Worm (Caenorhabditis elegans) whole organism, L4 larva: ENCODE measurements around the gene F15B9.11.

Experiments
- D1046.2 ChIP-seq: fragments of 200-800 bp; sonication (Bioruptor generic); IDR thresholded peaks from 2 replicates; pipeline ENCODE4 v1.3.6; 2022; ENCODE audit warnings: missing genetic modification characterization, missing compliant biosample characterization
- F26F4.8 ChIP-seq: fragments of 200-800 bp; sonication (Bioruptor generic); conservative IDR thresholded peaks from 2 replicates; pipeline ENCODE4 v1.3.6; 2022; ENCODE audit warnings: missing genetic modification characterization, missing compliant biosample characterization
- T20F7.1 ChIP-seq: fragments of 200-800 bp; sonication (Bioruptor generic); optimal IDR thresholded peaks from 2 replicates; lab custom pipeline; 2018; ENCODE audit warnings: mild to moderate bottlenecking, missing genetic modification characterization, missing compliant biosample characterization
- Y105C5A.15 ChIP-seq: fragments of 200-800 bp; sonication (Bioruptor generic); IDR thresholded peaks from 2 replicates; pipeline ENCODE4 v1.3.6; 2022; ENCODE audit warnings: missing genetic modification characterization, missing compliant biosample characterization
- Y48G9A.11 ChIP-seq: fragments of 200-800 bp; sonication (Bioruptor generic); IDR thresholded peaks from 2 replicates; pipeline ENCODE4 v1.3.6; 2022; ENCODE audit warnings: missing genetic modification reagents, missing genetic modification characterization, missing compliant biosample characterization
- Y75B8A.6 ChIP-seq: fragments of 200-800 bp; sonication (Bioruptor generic); IDR thresholded peaks from 2 replicates; pipeline ENCODE4 v1.3.6; 2022; ENCODE audit warnings: missing genetic modification reagents, missing genetic modification characterization, missing compliant biosample characterization
- aha-1 ChIP-seq: fragments of 150-350 bp; peaks from one replicate; lab custom pipeline; 2014; ENCODE audit warnings: missing biosample characterization, missing genetic modification characterization
- aly-2 ChIP-seq: sonication (generic microtip); optimal IDR thresholded peaks from 2 replicates; lab custom pipeline; 2018; ENCODE audit warnings: missing biosample characterization, missing genetic modification characterization
- ceh-32 ChIP-seq: sonication (generic microtip); optimal IDR thresholded peaks from 2 replicates; lab custom pipeline; 2016; ENCODE audit warnings: mild to moderate bottlenecking, missing genetic modification characterization, missing compliant biosample characterization; ENCODE audit not compliant: poor library complexity
- ces-1 ChIP-seq: fragments of 150-350 bp; sonication (generic microtip); optimal IDR thresholded peaks from 4 replicates; lab custom pipeline; 2014; ENCODE audit warnings: missing biosample characterization, missing genetic modification reagents, missing genetic modification characterization
- cey-2 ChIP-seq: sonication (generic microtip); optimal IDR thresholded peaks from 3 replicates; lab custom pipeline; 2017; ENCODE audit warnings: missing genetic modification characterization, mild to moderate bottlenecking, missing compliant biosample characterization, antibody characterized with exemption, borderline replicate concordance; ENCODE audit not compliant: insufficient read depth
- ctbp-1 ChIP-seq: fragments of 200-800 bp; sonication (Bioruptor generic); IDR thresholded peaks from 2 replicates; pipeline ENCODE4 v1.3.6; 2022; ENCODE audit warnings: missing genetic modification reagents, missing genetic modification characterization, missing compliant biosample characterization
- daf-12 ChIP-seq: fragments of 150-350 bp; optimal IDR thresholded peaks from 2 replicates; lab custom pipeline; 2014; ENCODE audit warnings: missing biosample characterization, missing genetic modification reagents, missing genetic modification characterization
- daf-8 ChIP-seq: fragments of 200-800 bp; sonication (Bioruptor generic); IDR thresholded peaks from 2 replicates; pipeline ENCODE4 v1.3.6; 2022; ENCODE audit warnings: missing genetic modification characterization, missing compliant biosample characterization
- dmd-6 ChIP-seq: fragments of 200-800 bp; sonication (Bioruptor generic); IDR thresholded peaks from 2 replicates; pipeline ENCODE4 v1.3.6; 2022; ENCODE audit warnings: missing genetic modification reagents, missing genetic modification characterization, missing compliant biosample characterization
- dpl-1 ChIP-seq: fragments of 150-350 bp; optimal IDR thresholded peaks from 2 replicates; lab custom pipeline; 2014; ENCODE audit warnings: missing biosample characterization, missing genetic modification reagents, missing genetic modification characterization
- fkh-10 ChIP-seq: fragments of 150-350 bp; optimal IDR thresholded peaks from 2 replicates; lab custom pipeline; 2014; ENCODE audit warnings: missing biosample characterization, missing genetic modification reagents, missing genetic modification characterization
- hif-1 ChIP-seq, 2 experiments: sonication (generic microtip); optimal IDR thresholded peaks; 2 replicates each; lab custom pipeline; 2016 to 2017; ENCODE audit warnings: missing compliant biosample characterization in 2 of 2, missing genetic modification characterization in 2 of 2, missing genetic modification reagents in 2 of 2, missing genotype in 2 of 2, mild to moderate bottlenecking in 1 of 2
- hlh-11 ChIP-seq: fragments of 200-800 bp; sonication (Bioruptor generic); optimal IDR thresholded peaks from 2 replicates; lab custom pipeline; 2018; ENCODE audit warnings: mild to moderate bottlenecking, missing genetic modification characterization, missing compliant biosample characterization
- lim-7 ChIP-seq: fragments of 200-800 bp; sonication (Bioruptor generic); IDR thresholded peaks from 2 replicates; pipeline ENCODE4 v1.3.6; 2022; ENCODE audit warnings: missing genetic modification characterization, missing compliant biosample characterization
- lin-1 ChIP-seq: fragments of 200-800 bp; sonication (Bioruptor generic); IDR thresholded peaks from 2 replicates; pipeline ENCODE4 v1.3.6; 2022; ENCODE audit warnings: missing genetic modification reagents, missing genetic modification characterization, missing compliant biosample characterization
- madf-9 ChIP-seq: fragments of 200-800 bp; sonication (Bioruptor generic); conservative IDR thresholded peaks from 2 replicates; pipeline ENCODE4 v1.3.6; 2022; ENCODE audit warnings: missing genetic modification reagents, missing genetic modification characterization, missing compliant biosample characterization
- mdt-29 ChIP-seq: fragments of 200-800 bp; sonication (Bioruptor generic); IDR thresholded peaks from 2 replicates; pipeline ENCODE4 v1.3.6; 2022; ENCODE audit warnings: missing genetic modification reagents, missing genetic modification characterization, missing compliant biosample characterization
- nhr-237 ChIP-seq: sonication (generic microtip); optimal IDR thresholded peaks from 2 replicates; lab custom pipeline; 2017; ENCODE audit warnings: missing biosample characterization, missing genetic modification characterization
- nhr-6 ChIP-seq: fragments of 150-350 bp; optimal IDR thresholded peaks from 2 replicates; lab custom pipeline; 2014; ENCODE audit warnings: missing biosample characterization, missing genetic modification characterization
- php-3 ChIP-seq: fragments of 200-800 bp; sonication (Bioruptor generic); IDR thresholded peaks from 2 replicates; pipeline ENCODE4 v1.3.6; 2022; ENCODE audit warnings: missing genetic modification reagents, missing genetic modification characterization, missing compliant biosample characterization
- set-16 ChIP-seq: fragments of 200-800 bp; sonication (Bioruptor generic); IDR thresholded peaks from 2 replicates; pipeline ENCODE4 v1.3.6; 2022; ENCODE audit warnings: missing genetic modification reagents, missing genetic modification characterization, missing compliant biosample characterization
- spr-1 ChIP-seq: sonication (generic microtip); optimal IDR thresholded peaks from 2 replicates; lab custom pipeline; 2016; ENCODE audit warnings: mild to moderate bottlenecking, missing genetic modification characterization, missing compliant biosample characterization
- unc-130 ChIP-seq: sonication (generic microtip); optimal IDR thresholded peaks from 2 replicates; lab custom pipeline; 2016; ENCODE audit warnings: missing genetic modification reagents, missing genetic modification characterization, missing compliant biosample characterization
- unc-62 ChIP-seq, 3 experiments: fragments of 150-350 bp in 1 of 3; sonication (generic microtip); optimal IDR thresholded peaks in 2 of 3; peaks in 1 of 3; 1 replicate in 1 of 3; 2 replicates in 2 of 3; lab custom pipeline; 2014 to 2017; ENCODE audit warnings: missing biosample characterization in 3 of 3, missing genetic modification characterization in 3 of 3, missing genetic modification reagents in 3 of 3, missing genotype in 1 of 3
- vab-7 ChIP-seq: fragments of 200-800 bp; sonication (Bioruptor generic); IDR thresholded peaks from 2 replicates; pipeline ENCODE4 v1.3.6; 2022; ENCODE audit warnings: missing genetic modification reagents, missing genetic modification characterization, missing compliant biosample characterization
- zfp-2 ChIP-seq: sonication (generic microtip); optimal IDR thresholded peaks from 2 replicates; lab custom pipeline; 2016; ENCODE audit warnings: mild to moderate bottlenecking, missing genetic modification characterization, missing compliant biosample characterization
- zip-2 ChIP-seq: fragments of 150-350 bp; optimal IDR thresholded peaks from 2 replicates; lab custom pipeline; 2014; ENCODE audit warnings: missing biosample characterization, missing genetic modification characterization
- ztf-11 ChIP-seq: fragments of 150-350 bp; optimal IDR thresholded peaks from 2 replicates; lab custom pipeline; 2014; ENCODE audit warnings: missing biosample characterization, missing genetic modification characterization

Gene F15B9.11

ce11 chrV:13028871-13029270 is 36.2 kb upstream of the F15B9.11 start:
- TF ChIP-seq set-16 (GFP tag; lab: Robert Waterston, UW): no peak
- no peak for TF ChIP-seq ztf-11 (tag; lab: Kevin White, UChicago)
- TF ChIP-seq ceh-32 (tag; lab: Kevin White, UChicago): peak; percentile 6
- TF ChIP-seq zfp-2: no peak

ce11 chrV:13026631-13027299 is 34.1 kb upstream of the F15B9.11 start:
- 0 out of 2 replicates have a peak, but pooled peaks have one; percentile 7 for TF ChIP-seq dmd-6
- no peak for TF ChIP-seq T20F7.1 (GFP tag; lab: Kevin White, UChicago)
- no peak for TF ChIP-seq F26F4.8 (GFP tag; lab: Robert Waterston, UW)
- no peak for TF ChIP-seq mdt-29
- no peak for TF ChIP-seq spr-1 (tag; lab: Kevin White, UChicago)
- TF ChIP-seq php-3: 0 out of 2 replicates have a peak, but pooled peaks have one; percentile 9
- no peak for TF ChIP-seq set-16 (GFP tag; lab: Robert Waterston, UW)
- peak; percentile 7 for TF ChIP-seq ces-1 (GFP tag; lab: Kevin White, UChicago)
- TF ChIP-seq daf-8 (GFP tag; lab: Robert Waterston, UW): no peak
- TF ChIP-seq dpl-1: no peak
- no peak for TF ChIP-seq madf-9
- no peak for TF ChIP-seq cey-2 (tag; lab: Kevin White, UChicago)
- TF ChIP-seq unc-130: no peak
- no peak for TF ChIP-seq D1046.2 (GFP tag; lab: Robert Waterston, UW)
- 0 out of 2 replicates have a peak, but pooled peaks have one; percentile 34 for TF ChIP-seq lim-7

ce11 chrV:13025283-13025682 is 32.6 kb upstream of the F15B9.11 start:
- TF ChIP-seq fkh-10 (GFP tag; lab: Kevin White, UChicago) (peak; percentile 41), Y75B8A.6 (GFP tag; lab: Robert Waterston, UW) (no peak)

- peak in 1 of 2 experiments; percentile 36 for TF ChIP-seq unc-62 (GFP tag; optimal IDR thresholded peaks at IDR 0.05 in 1 of 2; lab: Kevin White, UChicago)
- TF ChIP-seq unc-62 (tag; optimal IDR thresholded peaks at IDR 0.05; lab: Kevin White, UChicago): no peak
- TF ChIP-seq aly-2 (tag; lab: Kevin White, UChicago): no peak
- TF ChIP-seq, all 104 proteins: peak for 1
Measured at ce11 chrV:13024499-13024898, 31.8 kb upstream of the F15B9.11 start.

- TF ChIP-seq aha-1: peak; percentile 68
- TF ChIP-seq Y105C5A.15 (GFP tag; lab: Robert Waterston, UW): no peak
Measured at ce11 chrV:13022265-13022664, 29.6 kb upstream of the F15B9.11 start.

- TF ChIP-seq unc-62 (GFP tag; optimal IDR thresholded peaks at IDR 0.05 in 1 of 2; lab: Kevin White, UChicago) (peak in 1 of 2 experiments; percentile 87), unc-62 (tag; optimal IDR thresholded peaks at IDR 0.05; lab: Kevin White, UChicago) (no peak), nhr-237 (tag; lab: Kevin White, UChicago) (no peak)
Measured at ce11 chrV:13021540-13021939, 28.8 kb upstream of the F15B9.11 start.

- no peak for TF ChIP-seq ctbp-1 (GFP tag; lab: Robert Waterston, UW)
- no peak for TF ChIP-seq hlh-11 (tag; lab: Kevin White, UChicago)
- TF ChIP-seq zip-2 (tag; lab: Kevin White, UChicago): no peak
- no peak for TF ChIP-seq lin-1 (GFP tag; lab: Robert Waterston, UW)
- TF ChIP-seq daf-12 (tag; lab: Kevin White, UChicago): no peak
- TF ChIP-seq set-16 (GFP tag; lab: Robert Waterston, UW): no peak
- no peak for TF ChIP-seq Y48G9A.11 (GFP tag; lab: Robert Waterston, UW)
- TF ChIP-seq vab-7 (GFP tag; lab: Robert Waterston, UW): no peak
- TF ChIP-seq nhr-6 (tag; lab: Kevin White, UChicago): no peak
- no peak for TF ChIP-seq spr-1 (tag; lab: Kevin White, UChicago)
- no peak for TF ChIP-seq ceh-32 (tag; lab: Kevin White, UChicago)
- TF ChIP-seq hif-1 (tag; optimal IDR thresholded peaks at IDR 0.05; lab: Kevin White, UChicago): no peak
Measured at ce11 chrV:13020638-13021037, 27.9 kb upstream of the F15B9.11 start.
